Worm (Caenorhabditis elegans) whole organism, young adult: ENCODE results near the gene frpr-9.

Experiments
- B0261.1 ChIP-seq: sonication (generic microtip); optimal IDR thresholded peaks from 2 replicates; lab custom pipeline; 2016; ENCODE audit warnings: mild to moderate bottlenecking, missing genetic modification characterization, moderate library complexity, missing compliant biosample characterization
- D2030.7 ChIP-seq: fragments of 200-800 bp; sonication (Bioruptor generic); IDR thresholded peaks from 2 replicates; pipeline ENCODE4 v1.3.6; 2022; ENCODE audit warnings: missing genetic modification reagents, missing genetic modification characterization, missing compliant biosample characterization
- F49E8.2 ChIP-seq: sonication (generic microtip); optimal IDR thresholded peaks from 3 replicates; lab custom pipeline; 2017; ENCODE audit warnings: missing genetic modification characterization, mild to moderate bottlenecking, missing compliant biosample characterization, antibody characterized with exemption, moderate library complexity; ENCODE audit not compliant: insufficient read depth
- T07F8.4 ChIP-seq: sonication (generic microtip); optimal IDR thresholded peaks from 2 replicates; lab custom pipeline; 2016; ENCODE audit warnings: mild to moderate bottlenecking, missing genetic modification characterization, moderate library complexity, missing compliant biosample characterization
- Y53F4B.3 ChIP-seq: fragments of 200-800 bp; sonication (Bioruptor generic); IDR thresholded peaks from 2 replicates; pipeline ENCODE4 v1.3.6; 2022; ENCODE audit warnings: missing genetic modification reagents, missing genetic modification characterization, missing compliant biosample characterization
- Y95B8A.8 ChIP-seq: fragments of 200-800 bp; sonication (Bioruptor generic); IDR thresholded peaks from 2 replicates; pipeline ENCODE4 v1.3.6; 2022; ENCODE audit warnings: missing genetic modification reagents, missing genetic modification characterization, missing compliant biosample characterization
- ama-1 ChIP-seq, 3 experiments: fragments of 150-350 bp in 1 of 3; sonication (generic microtip) in 2 of 3; optimal IDR thresholded peaks; 2 replicates each; lab custom pipeline; 2014 to 2018; ENCODE audit warnings: missing biosample characterization in 2 of 3, missing genetic modification characterization in 2 of 3, missing genetic modification reagents in 2 of 3
- aptf-3 ChIP-seq: fragments of 200-800 bp; sonication (Bioruptor generic); IDR thresholded peaks from 2 replicates; pipeline ENCODE4 v1.3.6; 2022; ENCODE audit warnings: missing genetic modification characterization, missing compliant biosample characterization
- athp-1 ChIP-seq: sonication (generic microtip); optimal IDR thresholded peaks from 2 replicates; lab custom pipeline; 2017; ENCODE audit warnings: mild to moderate bottlenecking, missing genetic modification characterization, missing compliant biosample characterization
- attf-5 ChIP-seq: fragments of 200-800 bp; sonication (Bioruptor generic); optimal IDR thresholded peaks from 2 replicates; lab custom pipeline; 2018; ENCODE audit warnings: mild to moderate bottlenecking, missing genetic modification characterization, missing compliant biosample characterization
- bed-1 ChIP-seq: fragments of 200-800 bp; sonication (Bioruptor generic); IDR thresholded peaks from 2 replicates; pipeline ENCODE4 v1.3.6; 2022; ENCODE audit warnings: missing genetic modification reagents, missing genetic modification characterization, missing compliant biosample characterization
- ceh-100 ChIP-seq: fragments of 200-800 bp; sonication (Bioruptor generic); IDR thresholded peaks from 2 replicates; pipeline ENCODE4 v1.3.6; 2022; ENCODE audit warnings: missing genetic modification reagents, missing genetic modification characterization, missing compliant biosample characterization
- die-1 ChIP-seq: sonication (generic microtip); optimal IDR thresholded peaks from 2 replicates; lab custom pipeline; 2016; ENCODE audit warnings: missing genotype, mild to moderate bottlenecking, missing genetic modification characterization, missing compliant biosample characterization
- dox-1 ChIP-seq: fragments of 200-800 bp; sonication (Bioruptor generic); IDR thresholded peaks from 2 replicates; pipeline ENCODE4 v1.3.6; 2022; ENCODE audit warnings: missing genetic modification reagents, missing genetic modification characterization, missing compliant biosample characterization
- dpff-1 ChIP-seq: sonication (generic microtip); optimal IDR thresholded peaks from 2 replicates; lab custom pipeline; 2017; ENCODE audit warnings: mild to moderate bottlenecking, missing genetic modification characterization, missing compliant biosample characterization
- egl-44 ChIP-seq: fragments of 200-800 bp; sonication (Bioruptor generic); IDR thresholded peaks from 2 replicates; pipeline ENCODE4 v1.3.6; 2022; ENCODE audit warnings: missing genetic modification reagents, missing genetic modification characterization, missing compliant biosample characterization
- egrh-3 ChIP-seq: fragments of 200-800 bp; sonication (Bioruptor generic); IDR thresholded peaks from 2 replicates; pipeline ENCODE4 v1.3.6; 2022; ENCODE audit warnings: missing genetic modification reagents, missing genetic modification characterization, missing compliant biosample characterization
- ekl-4 ChIP-seq: fragments of 200-800 bp; sonication (Bioruptor generic); IDR thresholded peaks from 2 replicates; pipeline ENCODE4 v1.3.6; 2022; ENCODE audit warnings: missing genetic modification reagents, missing genetic modification characterization, missing compliant biosample characterization
- hmg-1.2 ChIP-seq: fragments of 200-800 bp; sonication (Bioruptor generic); IDR thresholded peaks from 2 replicates; pipeline ENCODE4 v1.3.6; 2022; ENCODE audit warnings: missing genetic modification reagents, missing genetic modification characterization, missing compliant biosample characterization
- hmg-20 ChIP-seq: fragments of 200-800 bp; sonication (Bioruptor generic); IDR thresholded peaks from 2 replicates; pipeline ENCODE4 v1.3.6; 2022; ENCODE audit warnings: missing genetic modification reagents, missing genetic modification characterization, missing compliant biosample characterization
- lag-1 ChIP-seq: fragments of 200-800 bp; sonication (Bioruptor generic); IDR thresholded peaks from 2 replicates; pipeline ENCODE4 v1.3.6; 2022; ENCODE audit warnings: missing genetic modification reagents, missing genetic modification characterization, missing compliant biosample characterization
- let-607 ChIP-seq, 2 experiments: fragments of 200-800 bp in 1 of 2; sonication (Bioruptor generic) in 1 of 2; sonication (generic microtip) in 1 of 2; optimal IDR thresholded peaks; 2 replicates each; lab custom pipeline; 2016 to 2018; ENCODE audit warnings: mild to moderate bottlenecking in 2 of 2, missing compliant biosample characterization in 2 of 2, missing genetic modification characterization in 2 of 2, moderate library complexity in 2 of 2, missing genotype in 1 of 2
- lin-35 ChIP-seq, 3 experiments: fragments of 150-350 bp in 2 of 3; sonication (generic microtip) in 1 of 3; optimal IDR thresholded peaks; 2 replicates each; lab custom pipeline; 2014 to 2018; ENCODE audit warnings: missing biosample characterization in 3 of 3, missing genetic modification characterization in 3 of 3, missing genetic modification reagents in 3 of 3
- lir-1 ChIP-seq: fragments of 200-800 bp; sonication (Bioruptor generic); conservative IDR thresholded peaks from 2 replicates; pipeline ENCODE4 v1.3.6; 2022; ENCODE audit warnings: missing genetic modification reagents, missing genetic modification characterization, missing compliant biosample characterization
- madf-10 ChIP-seq: sonication (generic microtip); optimal IDR thresholded peaks from 2 replicates; lab custom pipeline; 2016; ENCODE audit warnings: mild to moderate bottlenecking, missing genetic modification characterization, missing compliant biosample characterization
- mcd-1 ChIP-seq: fragments of 200-800 bp; sonication (Bioruptor generic); IDR thresholded peaks from 2 replicates; pipeline ENCODE4 v1.3.6; 2022; ENCODE audit warnings: missing genetic modification reagents, missing genetic modification characterization, missing compliant biosample characterization
- mxl-1 ChIP-seq: sonication (generic microtip); optimal IDR thresholded peaks from 2 replicates; lab custom pipeline; 2016; ENCODE audit warnings: missing genetic modification characterization, missing compliant biosample characterization
- nfyb-1 ChIP-seq: fragments of 200-800 bp; sonication (Bioruptor generic); IDR thresholded peaks from 2 replicates; pipeline ENCODE4 v1.3.6; 2022; ENCODE audit warnings: missing genetic modification reagents, missing genetic modification characterization, missing compliant biosample characterization
- nhr-80 ChIP-seq: sonication (generic microtip); optimal IDR thresholded peaks from 2 replicates; lab custom pipeline; 2016; ENCODE audit warnings: missing genetic modification characterization, missing compliant biosample characterization
- pbrm-1 ChIP-seq: fragments of 200-800 bp; sonication (Bioruptor generic); IDR thresholded peaks from 2 replicates; pipeline ENCODE4 v1.3.6; 2022; ENCODE audit warnings: missing genetic modification reagents, missing genetic modification characterization, missing compliant biosample characterization
- repo-1 ChIP-seq: sonication (generic microtip); optimal IDR thresholded peaks from 2 replicates; lab custom pipeline; 2017; ENCODE audit warnings: mild to moderate bottlenecking, missing genetic modification characterization, missing compliant biosample characterization
- snpc-4 ChIP-seq, 5 experiments: fragments of 150-350 bp in 1 of 5; sonication (generic microtip) in 4 of 5; optimal IDR thresholded peaks; 2 replicates each; lab custom pipeline; 2014 to 2018; ENCODE audit warnings: missing genetic modification characterization in 5 of 5, missing biosample characterization in 3 of 5, antibody characterized with exemption in 2 of 5, mild to moderate bottlenecking in 2 of 5, missing compliant biosample characterization in 2 of 5, missing genotype in 2 of 5, moderate library complexity in 2 of 5, missing genetic modification reagents in 1 of 5
- tbp1 ChIP-seq: fragments of 200-800 bp; sonication (Bioruptor generic); optimal IDR thresholded peaks from 2 replicates; lab custom pipeline; 2018; ENCODE audit warnings: mild to moderate bottlenecking, missing genetic modification characterization, missing compliant biosample characterization
- tlf-1 ChIP-seq: fragments of 200-800 bp; sonication (Bioruptor generic); optimal IDR thresholded peaks from 2 replicates; lab custom pipeline; 2018; ENCODE audit warnings: mild to moderate bottlenecking, missing genetic modification characterization, missing compliant biosample characterization
- unc-62 ChIP-seq: fragments of 150-350 bp; optimal IDR thresholded peaks from 2 replicates; lab custom pipeline; 2014; ENCODE audit warnings: missing biosample characterization, missing genetic modification reagents, missing genetic modification characterization
- ztf-18 ChIP-seq: sonication (generic microtip); optimal IDR thresholded peaks from 2 replicates; lab custom pipeline; 2016; ENCODE audit warnings: missing genotype, mild to moderate bottlenecking, missing genetic modification characterization, missing compliant biosample characterization

The frpr-9 gene

ce11 chrV:10953471-10954155 is 38.3 kb upstream of the frpr-9 start (continued):
- TF ChIP-seq madf-10 (tag; lab: Kevin White, UChicago) (no peak), Y53F4B.3 (GFP tag; lab: Robert Waterston, UW) (no peak), hmg-20 (GFP tag; lab: Robert Waterston, UW) (no peak), ztf-18 (tag; lab: Kevin White, UChicago) (no peak), ceh-100 (GFP tag; lab: Robert Waterston, UW) (no peak), unc-62 (GFP tag; lab: Kevin White, UChicago) (no peak), egrh-3 (GFP tag; lab: Robert Waterston, UW) (no peak), Y95B8A.8 (GFP tag; lab: Robert Waterston, UW) (no peak), let-607 (tag; optimal IDR thresholded peaks at IDR 0.05; lab: Kevin White, UChicago) (peak in 1 of 2 experiments; percentile 7), attf-5 (GFP tag; lab: Kevin White, UChicago) (no peak), lir-1 (GFP tag; lab: Robert Waterston, UW) (no peak), tbp1 (GFP tag; lab: Kevin White, UChicago) (no peak), die-1 (tag; lab: Kevin White, UChicago) (no peak), mcd-1 (0 out of 2 replicates have a peak, but pooled peaks have one; percentile 10), pbrm-1 (GFP tag; lab: Robert Waterston, UW) (no peak)

- no peak for TF ChIP-seq tlf-1 (GFP tag; lab: Kevin White, UChicago)
- no peak for TF ChIP-seq T07F8.4 (tag; lab: Kevin White, UChicago)
- TF ChIP-seq lin-35 (GFP tag; optimal IDR thresholded peaks at IDR 0.05; lab: Kevin White, UChicago) = peak in 1 of 3 experiments; percentile 22
- no peak for TF ChIP-seq pbrm-1 (GFP tag; lab: Robert Waterston, UW)
Observed at ce11 chrV:10954334-10954733, 37.6 kb upstream of the frpr-9 start, which contains the start of gene clec-221. TSS of gene clec-221 (minus strand) at chrV:10954434.

- no peak for TF ChIP-seq egl-44 (GFP tag; lab: Robert Waterston, UW)
- TF ChIP-seq nhr-80 (tag; lab: Kevin White, UChicago) = peak; percentile 14
Observed at ce11 chrV:10954832-10955231, 37.1 kb upstream of the frpr-9 start, which contains the start of gene F17C11.6. TSS of gene F17C11.6 (plus strand) at chrV:10955121.

DNA sequence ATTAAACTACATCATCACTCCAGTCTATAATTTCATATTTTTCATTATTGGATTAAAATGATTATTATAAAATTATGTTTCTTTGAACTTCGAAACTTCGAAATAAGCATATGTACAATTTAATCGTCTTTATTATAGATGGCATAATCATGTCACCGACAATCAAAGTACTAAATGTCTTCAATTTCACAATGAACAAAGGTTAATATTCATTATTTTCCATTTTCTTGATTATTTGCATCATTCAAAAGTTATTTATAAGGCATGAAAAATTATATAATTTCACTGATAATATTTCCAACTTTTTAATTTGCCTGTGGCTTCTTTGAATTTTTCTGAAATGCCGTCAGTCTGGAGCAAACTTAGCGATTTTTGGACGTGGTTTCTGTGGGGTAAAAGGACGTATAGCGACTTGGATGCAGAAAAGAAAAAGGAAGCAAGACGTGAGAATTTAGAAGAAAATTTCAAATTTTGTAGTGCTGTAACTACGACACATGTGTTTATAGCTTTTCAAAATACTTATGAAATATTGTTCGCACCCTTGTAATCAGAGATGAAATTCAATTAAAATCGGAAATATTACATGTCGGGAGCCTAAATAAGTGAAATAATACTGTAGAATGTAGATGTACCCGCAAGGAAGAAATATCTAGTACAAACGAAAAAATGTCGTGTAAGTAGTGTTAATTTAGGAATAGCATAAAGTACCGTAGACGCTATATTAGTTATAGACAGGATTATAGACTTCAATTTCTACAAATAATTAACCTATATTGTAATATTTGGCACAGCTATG is 36.0 kb upstream of the frpr-9 start, which contains the start of gene F17C11.13:
Gene F17C11.13 (plus strand): TSS at position 243 of the 796 bp plus-strand sequence.
- TF ChIP-seq dpff-1 (tag; lab: Kevin White, UChicago) (no peak), nhr-80 (tag; lab: Kevin White, UChicago) (peak; percentile 29)

ce11 chrV:10958322-10958900 is 33.5 kb upstream of the frpr-9 start, which contains the start of gene pigt-1:
TSS of gene pigt-1 (minus strand) at chrV:10958821.
- no peak for TF ChIP-seq mxl-1 (tag; lab: Kevin White, UChicago)
- no peak for TF ChIP-seq nfyb-1 (GFP tag; lab: Robert Waterston, UW)
- no peak for TF ChIP-seq egrh-3 (GFP tag; lab: Robert Waterston, UW)
- TF ChIP-seq ekl-4 (GFP tag; lab: Robert Waterston, UW) = 0 out of 2 replicates have a peak, but pooled peaks have one; percentile 42
- no peak for TF ChIP-seq dox-1 (GFP tag; lab: Robert Waterston, UW)
- no peak for TF ChIP-seq die-1 (tag; lab: Kevin White, UChicago)
- peak; percentile 60 for TF ChIP-seq ama-1 (optimal IDR thresholded peaks at IDR 0.05; lab: Kevin White, UChicago)
- no peak for TF ChIP-seq ama-1 (GFP tag; optimal IDR thresholded peaks at IDR 0.05; lab: Kevin White, UChicago)
- no peak for TF ChIP-seq lag-1 (GFP tag; lab: Robert Waterston, UW)
- peak; percentile 28; the same call in 1 of the 2 replicates for TF ChIP-seq mcd-1
- no peak for TF ChIP-seq B0261.1
- peak; percentile 9 for TF ChIP-seq athp-1 (tag; lab: Kevin White, UChicago)
- TF ChIP-seq D2030.7 (GFP tag; lab: Robert Waterston, UW) = no peak
- TF ChIP-seq F49E8.2 (tag; lab: Kevin White, UChicago) = no peak
- 0 out of 2 replicates have a peak, but pooled peaks have one; percentile 10 for TF ChIP-seq hmg-1.2 (GFP tag; lab: Robert Waterston, UW)
- TF ChIP-seq aptf-3 (GFP tag; lab: Robert Waterston, UW) = no peak
- TF ChIP-seq repo-1 (tag; lab: Kevin White, UChicago) = peak; percentile 60
- TF ChIP-seq snpc-4 (GFP tag; optimal IDR thresholded peaks at IDR 0.05; lab: Kevin White, UChicago) = no peak
- TF ChIP-seq snpc-4 (tag; optimal IDR thresholded peaks at IDR 0.05; lab: Kevin White, UChicago) = peak in 1 of 4 experiments; percentile 9
- TF ChIP-seq bed-1 (GFP tag; lab: Robert Waterston, UW) = no peak
